Worm (Caenorhabditis elegans) whole organism, L1 larva: ENCODE measurements around the gene F59B2.8.

Experiments used
- ama-1 ChIP-seq: fragments of 150-350 bp; optimal IDR thresholded peaks from 2 replicates; lab custom pipeline; 2014
- lin-15B ChIP-seq: fragments of 150-350 bp; sonication (generic microtip); optimal IDR thresholded peaks from 3 replicates; lab custom pipeline; 2014; ENCODE audit warnings: missing biosample characterization, missing genetic modification characterization
- snpc-4 ChIP-seq: fragments of 150-350 bp; optimal IDR thresholded peaks from 2 replicates; lab custom pipeline; 2014; ENCODE audit warnings: missing biosample characterization, missing genetic modification characterization
- sup-37 ChIP-seq: fragments of 200-800 bp; sonication (Bioruptor generic); optimal IDR thresholded peaks from 2 replicates; lab custom pipeline; 2018; ENCODE audit warnings: mild to moderate bottlenecking, missing genetic modification characterization, missing compliant biosample characterization
- unc-86 ChIP-seq: sonication (generic microtip); optimal IDR thresholded peaks from 2 replicates; lab custom pipeline; 2016; ENCODE audit warnings: missing genetic modification characterization, missing compliant biosample characterization
- zip-4 ChIP-seq: fragments of 200-800 bp; sonication (Bioruptor generic); optimal IDR thresholded peaks from 2 replicates; lab custom pipeline; 2018; ENCODE audit warnings: mild to moderate bottlenecking, missing genetic modification characterization, moderate library complexity, missing compliant biosample characterization
- ztf-11 ChIP-seq, 2 experiments: sonication (generic microtip); optimal IDR thresholded peaks; 2 replicates each; lab custom pipeline; 2016 to 2017; ENCODE audit warnings: missing genetic modification characterization in 2 of 2, missing biosample characterization in 1 of 2, missing compliant biosample characterization in 1 of 2

DNA sequence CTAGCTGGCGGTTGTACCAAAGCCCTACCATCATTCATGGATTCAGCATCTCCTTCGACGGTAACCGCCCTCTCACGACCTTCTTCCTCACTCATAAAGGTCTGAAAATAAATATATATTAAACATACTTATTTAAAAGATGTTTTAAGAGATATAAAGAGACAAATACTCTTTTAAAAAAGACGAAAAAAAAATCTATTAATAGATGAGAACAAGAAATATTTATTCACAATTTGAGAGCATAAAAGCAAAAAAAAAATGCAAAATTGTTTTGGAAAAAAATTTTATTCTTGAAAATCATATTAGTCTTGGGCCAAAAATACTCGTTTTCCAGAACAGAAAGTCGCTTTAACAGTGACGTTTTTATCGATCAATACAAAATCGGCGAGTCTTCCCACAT, 13.3 kb downstream of the F59B2.8 start, which contains the start of gene skat-1:
- no peak for TF ChIP-seq ztf-11 (tag; optimal IDR thresholded peaks at IDR 0.05; lab: Kevin White, UChicago)
- TF ChIP-seq unc-86 (tag; lab: Kevin White, UChicago) = no peak
- no peak for TF ChIP-seq lin-15B
- no peak for TF ChIP-seq ama-1 (lab: Kevin White, UChicago)
- TF ChIP-seq sup-37 = no peak
- no peak for TF ChIP-seq snpc-4 (tag; lab: Kevin White, UChicago)
- TF ChIP-seq zip-4 = no peak
